Worm (Caenorhabditis elegans): Measurements from ENCODE around the gene sprr-2.

Gene sprr-2

DNA sequence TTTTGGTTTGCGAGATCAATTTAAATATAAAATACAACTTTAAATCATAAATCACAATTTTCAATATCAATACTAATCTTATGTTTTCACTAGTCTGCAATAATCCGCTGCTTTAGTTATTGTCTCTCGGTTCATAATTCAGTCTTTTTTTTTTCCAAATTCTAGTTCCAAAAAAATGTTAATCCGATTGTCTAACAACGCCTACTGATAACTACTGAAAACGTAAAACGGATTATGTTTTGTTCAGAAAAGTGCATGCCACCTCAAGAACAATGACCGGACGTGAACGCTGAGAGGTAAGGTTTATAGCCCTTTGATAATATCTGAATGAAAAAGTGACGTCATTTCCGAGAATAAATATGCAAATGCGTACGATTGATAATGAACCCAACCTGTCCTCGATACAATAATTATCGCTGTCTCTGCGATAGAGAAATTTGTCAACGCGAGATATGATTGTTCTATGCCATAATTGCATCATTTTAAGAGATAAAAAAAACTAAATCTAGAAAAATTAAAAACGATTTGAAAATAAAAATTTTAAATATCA is at the start of gene sprr-2:
sprr-2 (plus strand) TSS at position 248 of the 550 bp plus-strand sequence.
- TF ChIP-seq ref-1 (GFP tag; conservative IDR thresholded peaks at IDR 0.05) (no peak), T22C8.4 (GFP tag; IDR thresholded peaks at IDR 0.05) (no peak), klf-2 (GFP tag; conservative IDR thresholded peaks at IDR 0.05) (no peak), ztf-23 (GFP tag; IDR thresholded peaks at IDR 0.05) (no peak), flt-1 (GFP tag; IDR thresholded peaks at IDR 0.05) (no peak), tab-1 (GFP tag; IDR thresholded peaks at IDR 0.05) (no peak), cog-1 (tag; optimal IDR thresholded peaks at IDR 0.05) (no peak), med-1 (GFP tag; optimal IDR thresholded peaks at IDR 0.05; ENCODE audit: insufficient read depth) (no peak), ztf-29 (GFP tag; IDR thresholded peaks at IDR 0.05) (no peak)

DNA sequence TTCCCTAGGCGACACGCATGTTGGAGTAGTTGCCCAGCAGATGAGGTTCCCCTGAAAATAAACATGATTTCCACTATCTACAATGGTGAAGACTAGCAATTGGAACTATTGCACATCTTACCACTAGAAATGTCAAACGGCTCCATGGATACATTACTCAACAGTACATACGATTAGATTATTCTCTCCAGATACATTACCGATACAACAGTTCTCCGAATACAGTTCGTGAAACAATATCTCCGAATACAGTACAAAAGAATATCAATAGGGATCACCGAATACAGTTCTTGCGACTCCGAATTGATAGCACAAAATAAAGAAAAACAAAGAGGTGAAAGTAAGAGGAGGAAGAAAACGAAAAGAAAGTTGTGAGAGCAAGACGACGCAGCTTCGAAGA is 49.5 kb upstream of the sprr-2 start, which contains the start of gene C05G5.7:
C05G5.7 (minus strand) TSS at position 1 of the 400 bp plus-strand sequence.
- TF ChIP-seq ztf-29 (GFP tag; IDR thresholded peaks at IDR 0.05) (no peak), cog-1 (tag; optimal IDR thresholded peaks at IDR 0.05) (no peak), T22C8.4 (GFP tag; IDR thresholded peaks at IDR 0.05) (no peak), tab-1 (GFP tag; IDR thresholded peaks at IDR 0.05) (no peak), ztf-23 (GFP tag; IDR thresholded peaks at IDR 0.05) (no peak), med-1 (GFP tag; optimal IDR thresholded peaks at IDR 0.05; ENCODE audit: insufficient read depth) (no peak), ref-1 (GFP tag; conservative IDR thresholded peaks at IDR 0.05) (no peak), flt-1 (GFP tag; IDR thresholded peaks at IDR 0.05) (no peak), klf-2 (GFP tag; conservative IDR thresholded peaks at IDR 0.05) (no peak)

DNA sequence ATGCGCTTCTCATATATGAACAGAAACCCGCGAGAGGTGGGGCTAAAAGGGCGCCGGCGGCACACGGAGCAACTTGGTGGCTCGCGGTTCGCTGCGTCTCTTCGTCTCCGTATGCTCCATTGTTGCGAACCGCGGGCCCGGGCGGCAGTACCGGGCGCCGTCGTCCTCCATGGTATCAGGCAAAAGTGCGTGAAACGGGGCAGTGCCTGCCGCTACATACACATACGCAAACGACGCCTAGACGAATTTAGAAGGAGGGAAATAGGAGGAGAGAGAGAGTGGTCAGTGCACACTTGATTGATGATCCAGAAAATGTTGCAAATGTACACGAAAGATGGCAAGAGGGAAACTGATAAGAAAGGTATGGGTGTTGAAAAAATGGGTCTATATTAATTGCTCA is 48.7 kb upstream of the sprr-2 start:
- TF ChIP-seq ztf-23 (GFP tag; IDR thresholded peaks at IDR 0.05) = 0 out of 2 replicates have a peak, but pooled peaks have one; percentile 24
- TF ChIP-seq ztf-29 (GFP tag; IDR thresholded peaks at IDR 0.05) = no peak
- no peak for TF ChIP-seq flt-1 (GFP tag; IDR thresholded peaks at IDR 0.05)
- TF ChIP-seq T22C8.4 (GFP tag; IDR thresholded peaks at IDR 0.05) = no peak

DNA sequence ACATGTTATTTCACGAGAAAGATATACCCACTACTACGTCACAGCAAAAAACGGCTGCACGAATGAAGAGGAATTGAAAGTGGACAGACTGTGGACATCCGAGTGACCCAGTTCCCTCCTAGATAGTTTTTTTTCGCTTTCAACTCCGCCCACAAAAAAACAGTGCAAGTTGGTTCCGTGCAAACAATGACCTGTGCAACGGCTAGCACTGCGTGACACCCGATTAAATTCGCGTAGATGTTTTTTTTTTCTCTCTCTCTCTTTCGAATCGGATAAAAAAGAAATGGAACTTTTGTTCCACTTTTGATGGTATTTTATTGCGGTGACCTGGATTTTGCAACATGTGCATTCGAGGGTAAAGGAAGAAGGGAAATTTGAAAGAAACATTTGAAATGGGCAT is 48.0 kb upstream of the sprr-2 start:
- no peak for TF ChIP-seq ref-1 (GFP tag; conservative IDR thresholded peaks at IDR 0.05)
- no peak for TF ChIP-seq tab-1 (GFP tag; IDR thresholded peaks at IDR 0.05)
- TF ChIP-seq med-1 (GFP tag; optimal IDR thresholded peaks at IDR 0.05; ENCODE audit: insufficient read depth) = no peak
- no peak for TF ChIP-seq ztf-29 (GFP tag; IDR thresholded peaks at IDR 0.05)
- TF ChIP-seq klf-2 (GFP tag; conservative IDR thresholded peaks at IDR 0.05) = no peak
- no peak for TF ChIP-seq flt-1 (GFP tag; IDR thresholded peaks at IDR 0.05)

DNA sequence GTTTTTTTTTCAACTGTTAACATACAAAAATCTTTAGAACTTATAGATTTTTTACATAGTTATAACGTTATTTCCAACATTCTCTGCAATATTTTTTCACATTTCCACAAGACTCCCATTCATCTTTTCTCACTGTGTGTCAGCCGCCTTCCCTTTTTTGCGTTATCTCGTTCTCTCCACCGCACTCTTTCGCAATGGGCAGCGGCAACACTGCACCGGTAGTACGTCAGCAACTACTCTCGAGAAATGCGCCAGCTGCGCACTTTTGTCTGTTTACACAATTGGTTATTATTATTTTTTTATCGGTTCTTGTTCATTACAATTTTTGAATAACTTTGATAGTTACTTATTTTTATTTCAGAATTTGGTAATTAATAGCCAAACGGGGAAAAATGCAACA is 46.3 kb upstream of the sprr-2 start, which contains the start of gene C05G5.2:
C05G5.2 (plus strand) TSS at position 356 of the 400 bp plus-strand sequence.
- TF ChIP-seq ztf-29 (GFP tag; IDR thresholded peaks at IDR 0.05) = no peak
- no peak for TF ChIP-seq klf-2 (GFP tag; conservative IDR thresholded peaks at IDR 0.05)
- TF ChIP-seq cog-1 (tag; optimal IDR thresholded peaks at IDR 0.05) = peak; percentile 61
- TF ChIP-seq ztf-23 (GFP tag; IDR thresholded peaks at IDR 0.05) = no peak
- TF ChIP-seq flt-1 (GFP tag; IDR thresholded peaks at IDR 0.05) = peak; percentile 70; the same call in 1 of the 2 replicates
- no peak for TF ChIP-seq med-1 (GFP tag; optimal IDR thresholded peaks at IDR 0.05; ENCODE audit: insufficient read depth)
- no peak for TF ChIP-seq T22C8.4 (GFP tag; IDR thresholded peaks at IDR 0.05)
- TF ChIP-seq ref-1 (GFP tag; conservative IDR thresholded peaks at IDR 0.05) = no peak
- no peak for TF ChIP-seq tab-1 (GFP tag; IDR thresholded peaks at IDR 0.05)

DNA sequence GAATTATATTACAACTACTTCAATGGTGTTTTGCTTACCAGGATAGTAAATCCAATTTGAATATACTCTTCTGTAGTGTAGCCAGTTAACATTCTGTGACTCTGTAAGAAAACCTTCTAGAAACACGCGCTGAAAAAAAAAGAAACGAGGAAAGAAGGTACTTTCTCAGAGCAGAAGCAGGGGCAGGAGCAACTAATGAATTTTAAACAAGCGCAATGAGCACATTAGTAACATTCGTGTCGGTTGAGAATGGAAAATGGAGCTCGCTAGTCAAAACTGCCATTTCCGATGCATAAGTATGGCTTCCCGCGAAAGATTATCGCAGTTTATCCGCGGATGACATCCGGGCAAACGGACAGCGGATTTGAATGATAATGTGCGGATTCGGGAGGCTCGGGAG is 41.3 kb upstream of the sprr-2 start, which contains the start of gene C05G5.3:
C05G5.3 (minus strand) TSS at position 101 of the 400 bp plus-strand sequence.
- TF ChIP-seq T22C8.4 (GFP tag; IDR thresholded peaks at IDR 0.05) = no peak
- no peak for TF ChIP-seq cog-1 (tag; optimal IDR thresholded peaks at IDR 0.05)
- no peak for TF ChIP-seq ztf-23 (GFP tag; IDR thresholded peaks at IDR 0.05)
- TF ChIP-seq klf-2 (GFP tag; conservative IDR thresholded peaks at IDR 0.05) = no peak
- no peak for TF ChIP-seq med-1 (GFP tag; optimal IDR thresholded peaks at IDR 0.05; ENCODE audit: insufficient read depth)
- TF ChIP-seq ref-1 (GFP tag; conservative IDR thresholded peaks at IDR 0.05) = no peak
- TF ChIP-seq tab-1 (GFP tag; IDR thresholded peaks at IDR 0.05) = no peak
- TF ChIP-seq flt-1 (GFP tag; IDR thresholded peaks at IDR 0.05) = no peak
- no peak for TF ChIP-seq ztf-29 (GFP tag; IDR thresholded peaks at IDR 0.05)

DNA sequence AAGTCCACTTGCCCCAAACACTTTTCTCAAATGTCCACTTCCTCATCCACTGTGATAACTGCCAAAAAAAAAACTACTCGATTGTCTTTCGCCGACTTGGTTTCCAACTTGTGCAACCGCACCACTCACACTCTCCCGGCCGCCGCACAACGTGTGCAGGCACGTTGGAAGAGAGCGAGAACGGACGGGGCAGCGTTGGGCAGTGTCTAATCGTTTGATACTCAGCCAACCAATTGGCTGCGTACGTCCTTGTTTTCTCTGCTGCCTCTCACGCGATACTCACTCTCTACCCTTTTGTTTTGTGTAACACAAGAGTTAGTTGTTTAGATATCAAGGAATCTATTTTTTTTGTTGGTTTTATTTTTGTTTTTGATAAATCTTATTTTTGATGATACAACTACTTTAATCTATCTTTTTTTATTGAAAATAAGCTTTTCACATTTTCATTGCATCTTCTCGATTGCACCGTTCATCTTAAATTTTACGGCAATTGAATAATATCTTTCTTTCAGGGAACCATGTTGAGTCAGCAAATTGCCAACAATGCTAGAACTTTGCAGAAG is 39.6 kb upstream of the sprr-2 start, which contains the start of gene sucl-1:
sucl-1 (plus strand) TSS at position 513 of the 563 bp plus-strand sequence.
- TF ChIP-seq T22C8.4 (GFP tag; IDR thresholded peaks at IDR 0.05) = no peak
- TF ChIP-seq med-1 (GFP tag; optimal IDR thresholded peaks at IDR 0.05; ENCODE audit: insufficient read depth) = no peak
- peak; percentile 67; the same call in 1 of the 2 replicates for TF ChIP-seq ztf-23 (GFP tag; IDR thresholded peaks at IDR 0.05)
- TF ChIP-seq tab-1 (GFP tag; IDR thresholded peaks at IDR 0.05) = 0 out of 2 replicates have a peak, but pooled peaks have one; percentile 67
- TF ChIP-seq cog-1 (tag; optimal IDR thresholded peaks at IDR 0.05) = peak; percentile 80
- TF ChIP-seq ztf-29 (GFP tag; IDR thresholded peaks at IDR 0.05) = no peak

DNA sequence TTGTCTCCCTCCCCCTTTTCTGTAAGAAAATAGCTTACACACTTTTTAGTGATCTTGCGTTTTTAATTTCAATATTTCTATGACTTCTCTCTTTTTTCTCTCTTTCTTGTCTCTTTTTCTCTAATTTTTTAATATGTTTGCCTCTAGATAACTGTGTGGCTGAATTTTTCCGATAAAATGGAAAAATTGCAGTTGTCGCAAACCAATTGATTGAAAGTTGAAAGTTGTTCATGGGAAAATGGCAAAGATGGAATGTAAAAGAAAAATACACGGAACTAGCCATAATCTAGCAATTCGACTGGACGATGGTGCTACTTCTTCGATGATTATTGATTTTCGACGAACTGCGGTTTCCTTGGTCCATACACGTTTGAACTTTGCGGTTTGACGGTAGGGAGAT is 37.4 kb upstream of the sprr-2 start:
- TF ChIP-seq klf-2 (GFP tag; conservative IDR thresholded peaks at IDR 0.05) = no peak
- no peak for TF ChIP-seq ztf-29 (GFP tag; IDR thresholded peaks at IDR 0.05)
- no peak for TF ChIP-seq med-1 (GFP tag; optimal IDR thresholded peaks at IDR 0.05; ENCODE audit: insufficient read depth)

DNA sequence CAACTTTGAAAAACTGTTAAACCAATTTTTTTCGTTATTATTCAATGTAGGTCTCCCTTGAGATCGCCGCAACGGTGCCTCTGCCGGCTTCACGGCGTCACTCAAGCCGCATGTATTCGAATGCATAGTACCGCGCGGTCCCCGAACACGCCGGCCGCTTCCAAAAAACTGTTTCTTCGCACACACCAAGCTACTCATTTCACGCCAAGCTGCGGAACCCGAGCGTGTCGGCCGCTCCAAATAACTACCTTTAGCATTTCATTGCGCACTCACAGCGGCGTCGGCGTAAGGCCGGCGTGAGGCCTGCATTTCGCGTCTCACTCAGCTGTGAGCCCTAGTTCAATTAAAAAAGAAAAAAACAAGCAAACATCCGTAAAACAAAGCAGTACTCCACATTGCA is 36.6 kb upstream of the sprr-2 start:
- TF ChIP-seq med-1 (GFP tag; optimal IDR thresholded peaks at IDR 0.05; ENCODE audit: insufficient read depth) (no peak), ztf-29 (GFP tag; IDR thresholded peaks at IDR 0.05) (no peak), ref-1 (GFP tag; conservative IDR thresholded peaks at IDR 0.05) (no peak), T22C8.4 (GFP tag; IDR thresholded peaks at IDR 0.05) (0 out of 2 replicates have a peak, but pooled peaks have one; percentile 9), ztf-23 (GFP tag; IDR thresholded peaks at IDR 0.05) (no peak), klf-2 (GFP tag; conservative IDR thresholded peaks at IDR 0.05) (no peak), cog-1 (tag; optimal IDR thresholded peaks at IDR 0.05) (no peak), tab-1 (GFP tag; IDR thresholded peaks at IDR 0.05) (no peak)
